Worm (Caenorhabditis elegans): Measurements from ENCODE around the gene clec-210.

ce11 chrV:3145241-3145640 lies 27.1 kb downstream of the clec-210 start:
- TF ChIP-seq lsl-1 (GFP tag; optimal IDR thresholded peaks at IDR 0.05) (no peak), nfyb-1 (GFP tag; IDR thresholded peaks at IDR 0.05) (no peak), F49E8.2 (tag; optimal IDR thresholded peaks at IDR 0.05; ENCODE audit: insufficient read depth) (no peak), Y79H2A.3 (GFP tag; conservative IDR thresholded peaks at IDR 0.05) (no peak)

Measured in whole organism, young adult.